Worm (Caenorhabditis elegans): Measurements from ENCODE around the gene F22B3.7.

DNA sequence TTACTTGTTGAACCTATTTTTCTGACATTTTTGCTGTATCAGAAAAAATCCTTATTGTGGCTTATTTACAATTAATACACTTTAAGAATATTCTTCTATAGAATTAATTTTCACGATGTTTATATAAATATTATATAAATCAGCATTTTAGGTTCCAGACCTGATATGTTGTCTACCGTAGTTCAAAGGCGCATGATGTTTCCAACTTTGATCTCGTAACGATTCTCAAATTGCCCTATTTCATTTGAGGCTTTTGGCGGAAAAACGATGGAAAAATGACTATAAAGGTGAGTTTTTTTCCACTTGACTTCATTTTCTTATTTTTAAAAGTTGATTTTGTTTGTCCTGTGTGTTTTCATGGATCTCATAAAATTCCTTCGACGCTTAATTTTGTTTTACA lies 11.5 kb downstream of the F22B3.7 start, which contains the start of gene gfat-2:
- TF ChIP-seq elt-1 (tag; optimal IDR thresholded peaks at IDR 0.05) (no peak), ztf-4 (tag; optimal IDR thresholded peaks at IDR 0.05) (no peak), unc-62 (GFP tag; optimal IDR thresholded peaks at IDR 0.05) (no peak), fos-1 (tag; optimal IDR thresholded peaks at IDR 0.05) (no peak), nhr-11 (tag; optimal IDR thresholded peaks at IDR 0.05) (no peak), ZK546.5 (tag; optimal IDR thresholded peaks at IDR 0.05) (no peak), lin-39 (tag; optimal IDR thresholded peaks at IDR 0.05) (no peak), ama-1 (optimal IDR thresholded peaks at IDR 0.05) (no peak), mdl-1 (tag; optimal IDR thresholded peaks at IDR 0.05) (no peak)

Measured in whole organism, L2 larva.